Worm (Caenorhabditis elegans) whole organism, L4 larva: ENCODE measurements around the gene R07B7.6.
A peak's percentile ranks its signal among the peaks of the same experiment; 100 is the strongest.

Experiments
- D1046.2 ChIP-seq: fragments of 200-800 bp; sonication (Bioruptor generic); IDR thresholded peaks from 2 replicates; pipeline ENCODE4 v1.3.6; 2022; ENCODE audit warnings: missing genetic modification characterization, missing compliant biosample characterization
- F44E2.7 ChIP-seq: fragments of 200-800 bp; sonication (Bioruptor generic); IDR thresholded peaks from 2 replicates; pipeline ENCODE4 v2.1.2; 2022; ENCODE audit warnings: missing genetic modification characterization, missing compliant biosample characterization
- R02D3.7 ChIP-seq: fragments of 150-350 bp; sonication (generic microtip); optimal IDR thresholded peaks from 3 replicates; lab custom pipeline; 2014; ENCODE audit warnings: missing biosample characterization, missing genetic modification characterization
- T26A8.4 ChIP-seq: fragments of 200-800 bp; sonication (Bioruptor generic); IDR thresholded peaks from 2 replicates; pipeline ENCODE4 v1.3.6; 2022; ENCODE audit warnings: missing genetic modification characterization, missing compliant biosample characterization
- Y48G9A.11 ChIP-seq: fragments of 200-800 bp; sonication (Bioruptor generic); IDR thresholded peaks from 2 replicates; pipeline ENCODE4 v1.3.6; 2022; ENCODE audit warnings: missing genetic modification reagents, missing genetic modification characterization, missing compliant biosample characterization
- Y5F2A.4 ChIP-seq: fragments of 200-800 bp; sonication (Bioruptor generic); optimal IDR thresholded peaks from 2 replicates; lab custom pipeline; 2018; ENCODE audit warnings: mild to moderate bottlenecking, missing genetic modification characterization, missing compliant biosample characterization
- Y75B8A.6 ChIP-seq: fragments of 200-800 bp; sonication (Bioruptor generic); IDR thresholded peaks from 2 replicates; pipeline ENCODE4 v1.3.6; 2022; ENCODE audit warnings: missing genetic modification reagents, missing genetic modification characterization, missing compliant biosample characterization
- ZK337.2 ChIP-seq: fragments of 200-800 bp; sonication (Bioruptor generic); IDR thresholded peaks from 2 replicates; pipeline ENCODE4 v1.3.6; 2022; ENCODE audit warnings: missing genetic modification reagents, missing genetic modification characterization, missing compliant biosample characterization
- aha-1 ChIP-seq: fragments of 150-350 bp; peaks from one replicate; lab custom pipeline; 2014; ENCODE audit warnings: missing biosample characterization, missing genetic modification characterization
- ama-1 ChIP-seq: fragments of 150-350 bp; optimal IDR thresholded peaks from 2 replicates; lab custom pipeline; 2014; ENCODE audit warnings: inconsistent platforms, mixed read lengths
- ceh-62 ChIP-seq: sonication (generic microtip); optimal IDR thresholded peaks from 2 replicates; lab custom pipeline; 2017; ENCODE audit warnings: missing biosample characterization, missing genetic modification characterization
- daf-16 ChIP-seq, 3 experiments: sonication (generic microtip); optimal IDR thresholded peaks; 2 replicates each; lab custom pipeline; 2016 to 2017; ENCODE audit warnings: missing genetic modification characterization in 3 of 3, missing genetic modification reagents in 3 of 3, mild to moderate bottlenecking in 2 of 3, missing compliant biosample characterization in 2 of 3, missing biosample characterization in 1 of 3, moderate library complexity in 1 of 3
- dpl-1 ChIP-seq: fragments of 150-350 bp; optimal IDR thresholded peaks from 2 replicates; lab custom pipeline; 2014; ENCODE audit warnings: missing biosample characterization, missing genetic modification reagents, missing genetic modification characterization
- dve-1 ChIP-seq: sonication (generic microtip); optimal IDR thresholded peaks from 2 replicates; lab custom pipeline; 2017; ENCODE audit warnings: antibody characterized with exemption, mild to moderate bottlenecking, missing genetic modification characterization, missing compliant biosample characterization; ENCODE audit not compliant: insufficient read depth
- egl-43 ChIP-seq: fragments of 200-800 bp; sonication (Bioruptor generic); IDR thresholded peaks from 2 replicates; pipeline ENCODE4 v1.3.6; 2022; ENCODE audit warnings: missing genetic modification reagents, missing genetic modification characterization, missing compliant biosample characterization
- hif-1 ChIP-seq, 2 experiments: sonication (generic microtip); optimal IDR thresholded peaks; 2 replicates each; lab custom pipeline; 2016 to 2017; ENCODE audit warnings: missing compliant biosample characterization in 2 of 2, missing genetic modification characterization in 2 of 2, missing genetic modification reagents in 2 of 2, missing genotype in 2 of 2, mild to moderate bottlenecking in 1 of 2
- hlh-11 ChIP-seq: fragments of 200-800 bp; sonication (Bioruptor generic); optimal IDR thresholded peaks from 2 replicates; lab custom pipeline; 2018; ENCODE audit warnings: mild to moderate bottlenecking, missing genetic modification characterization, missing compliant biosample characterization
- lin-1 ChIP-seq: fragments of 200-800 bp; sonication (Bioruptor generic); IDR thresholded peaks from 2 replicates; pipeline ENCODE4 v1.3.6; 2022; ENCODE audit warnings: missing genetic modification reagents, missing genetic modification characterization, missing compliant biosample characterization
- lin-13 ChIP-seq: fragments of 150-350 bp; optimal IDR thresholded peaks from 2 replicates; lab custom pipeline; 2014; ENCODE audit warnings: missing biosample characterization, missing genetic modification reagents, missing genetic modification characterization
- lin-38 ChIP-seq: fragments of 200-800 bp; sonication (Bioruptor generic); IDR thresholded peaks from 2 replicates; pipeline ENCODE4 v1.3.6; 2022; ENCODE audit warnings: missing genetic modification reagents, missing genetic modification characterization, missing compliant biosample characterization
- lir-3 ChIP-seq: sonication (generic microtip); optimal IDR thresholded peaks from 2 replicates; lab custom pipeline; 2016; ENCODE audit warnings: mild to moderate bottlenecking, missing genetic modification characterization, missing compliant biosample characterization
- lsy-2 ChIP-seq, 2 experiments: fragments of 150-350 bp in 1 of 2; sonication (generic microtip) in 1 of 2; optimal IDR thresholded peaks; 2 replicates each; lab custom pipeline; 2014 to 2017; ENCODE audit warnings: missing biosample characterization in 2 of 2, missing genetic modification characterization in 2 of 2
- mdt-29 ChIP-seq: fragments of 200-800 bp; sonication (Bioruptor generic); IDR thresholded peaks from 2 replicates; pipeline ENCODE4 v1.3.6; 2022; ENCODE audit warnings: missing genetic modification reagents, missing genetic modification characterization, missing compliant biosample characterization
- mes-2 ChIP-seq: sonication (generic microtip); optimal IDR thresholded peaks from 2 replicates; lab custom pipeline; 2016; ENCODE audit warnings: missing genotype, mild to moderate bottlenecking, missing genetic modification characterization, missing compliant biosample characterization; ENCODE audit not compliant: poor library complexity, severe bottlenecking
- mxl-2 ChIP-seq: fragments of 200-800 bp; sonication (Bioruptor generic); conservative IDR thresholded peaks from 2 replicates; pipeline ENCODE4 v1.3.6; 2022; ENCODE audit warnings: missing genetic modification reagents, missing genetic modification characterization, missing compliant biosample characterization
- nhr-11 ChIP-seq: fragments of 150-350 bp; optimal IDR thresholded peaks from 2 replicates; lab custom pipeline; 2014; ENCODE audit warnings: missing biosample characterization, missing genetic modification characterization
- nhr-111 ChIP-seq: fragments of 200-800 bp; sonication (Bioruptor generic); optimal IDR thresholded peaks from 2 replicates; lab custom pipeline; 2018; ENCODE audit warnings: mild to moderate bottlenecking, missing genetic modification characterization, missing compliant biosample characterization
- nhr-237 ChIP-seq: sonication (generic microtip); optimal IDR thresholded peaks from 2 replicates; lab custom pipeline; 2017; ENCODE audit warnings: missing biosample characterization, missing genetic modification characterization
- nhr-28 ChIP-seq: fragments of 150-350 bp; optimal IDR thresholded peaks from 2 replicates; lab custom pipeline; 2014; ENCODE audit warnings: missing biosample characterization, missing genetic modification characterization
- nhr-6 ChIP-seq: fragments of 150-350 bp; optimal IDR thresholded peaks from 2 replicates; lab custom pipeline; 2014; ENCODE audit warnings: missing biosample characterization, missing genetic modification characterization
- pqm-1 ChIP-seq: sonication (generic microtip); optimal IDR thresholded peaks from 2 replicates; lab custom pipeline; 2017; ENCODE audit warnings: missing biosample characterization, missing genetic modification characterization
- rbr-2 ChIP-seq: sonication (generic microtip); optimal IDR thresholded peaks from 2 replicates; lab custom pipeline; 2016; ENCODE audit warnings: missing genotype, missing genetic modification characterization, missing compliant biosample characterization
- sdz-12 ChIP-seq: fragments of 200-800 bp; sonication (Bioruptor generic); optimal IDR thresholded peaks from 2 replicates; lab custom pipeline; 2018; ENCODE audit warnings: mild to moderate bottlenecking, missing genetic modification characterization, missing compliant biosample characterization
- spr-3 ChIP-seq: fragments of 200-800 bp; sonication (Bioruptor generic); optimal IDR thresholded peaks from 2 replicates; lab custom pipeline; 2018; ENCODE audit warnings: mild to moderate bottlenecking, missing genetic modification characterization, missing compliant biosample characterization
- tag-97 ChIP-seq: fragments of 200-800 bp; sonication (Bioruptor generic); IDR thresholded peaks from 2 replicates; pipeline ENCODE4 v1.3.6; 2022; ENCODE audit warnings: missing genetic modification characterization, missing compliant biosample characterization
- tra-1 ChIP-seq: fragments of 200-800 bp; sonication (Bioruptor generic); IDR thresholded peaks from 2 replicates; pipeline ENCODE4 v1.3.6; 2022; ENCODE audit warnings: missing genetic modification reagents, missing genetic modification characterization, missing compliant biosample characterization
- unc-39 ChIP-seq: sonication (generic microtip); optimal IDR thresholded peaks from 2 replicates; lab custom pipeline; 2017; ENCODE audit warnings: missing biosample characterization, missing genetic modification characterization
- zfp-3 ChIP-seq: fragments of 200-800 bp; sonication (Bioruptor generic); conservative IDR thresholded peaks from 2 replicates; pipeline ENCODE4 v1.3.6; 2022; ENCODE audit warnings: missing genetic modification reagents, missing genetic modification characterization, missing compliant biosample characterization
- ztf-11 ChIP-seq: fragments of 150-350 bp; optimal IDR thresholded peaks from 2 replicates; lab custom pipeline; 2014; ENCODE audit warnings: missing biosample characterization, missing genetic modification characterization

R07B7.6 gene

DNA sequence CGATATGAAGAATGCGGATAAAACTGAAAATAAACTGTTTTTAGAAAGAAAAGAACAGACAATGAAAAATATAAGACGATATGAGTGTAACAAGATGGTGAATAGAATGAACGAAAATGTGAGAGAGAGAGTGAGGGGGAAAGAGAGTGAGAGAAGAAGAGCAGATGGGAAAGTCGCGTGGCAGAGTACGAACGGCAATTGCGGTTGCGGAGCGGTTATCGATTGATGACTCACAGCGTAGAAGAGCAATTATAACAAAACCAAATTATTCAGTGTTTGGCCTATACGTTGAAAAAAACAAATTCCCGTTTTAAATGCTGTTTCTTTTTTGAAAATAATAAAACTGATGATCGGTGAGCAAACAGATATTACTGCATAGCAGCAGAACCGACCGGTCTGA, 9.4 kb downstream of the R07B7.6 start, which contains the start of gene pqn-53 (continued):
- TF ChIP-seq spr-3 (GFP tag; lab: Kevin White, UChicago), result no peak
- TF ChIP-seq, all 104 proteins: peak for 16

DNA sequence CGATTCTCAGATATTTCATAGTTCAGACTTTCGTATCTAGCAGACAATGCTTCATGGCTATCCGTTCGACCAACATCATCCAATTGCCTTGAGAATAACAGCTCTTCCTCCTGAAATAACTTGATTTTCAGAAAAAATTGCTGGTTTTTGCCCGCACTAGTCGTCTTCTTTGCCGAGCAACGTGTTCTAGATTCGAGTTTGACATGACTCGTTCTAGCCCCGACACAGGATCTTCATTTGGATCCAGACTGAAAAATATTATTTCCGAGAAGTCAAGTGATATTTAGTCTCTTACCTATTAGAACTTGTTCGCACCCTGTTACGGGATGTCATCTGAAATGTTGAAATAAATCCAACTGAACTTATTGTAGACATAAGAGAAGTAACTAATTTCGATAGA, 11.8 kb downstream of the R07B7.6 start, which contains the start of gene clh-6:
clh-6 (minus strand) TSS at position 333 of the 400 bp plus-strand sequence.
- peak; percentile 24 for TF ChIP-seq dve-1 (tag; lab: Kevin White, UChicago)
- TF ChIP-seq ama-1 (lab: Kevin White, UChicago), result peak; percentile 71
- no peak for TF ChIP-seq daf-16 (GFP tag; optimal IDR thresholded peaks at IDR 0.05; lab: Kevin White, UChicago)
- TF ChIP-seq daf-16 (tag; optimal IDR thresholded peaks at IDR 0.05; lab: Kevin White, UChicago), result peak; percentile 27
- TF ChIP-seq nhr-6, result peak; percentile 15
- peak; percentile 44 for TF ChIP-seq lin-38 (GFP tag; lab: Robert Waterston, UW)
- no peak for TF ChIP-seq mdt-29
- no peak for TF ChIP-seq unc-39 (tag; lab: Kevin White, UChicago)
- TF ChIP-seq mes-2 (tag; lab: Kevin White, UChicago), result peak; percentile 2
- no peak for TF ChIP-seq nhr-237
- 0 out of 2 replicates have a peak, but pooled peaks have one; percentile 66 for TF ChIP-seq D1046.2 (GFP tag; lab: Robert Waterston, UW)
- TF ChIP-seq lin-1 (GFP tag; lab: Robert Waterston, UW), result no peak
- TF ChIP-seq egl-43 (GFP tag; lab: Robert Waterston, UW), result 0 out of 2 replicates have a peak, but pooled peaks have one; percentile 34
- TF ChIP-seq aha-1 (tag; lab: Kevin White, UChicago), result peak; percentile 87
- 0 out of 2 replicates have a peak, but pooled peaks have one; percentile 36 for TF ChIP-seq T26A8.4 (GFP tag; lab: Robert Waterston, UW)
- no peak for TF ChIP-seq F44E2.7 (GFP tag; lab: Robert Waterston, UW)
- peak; percentile 23; the same call in 1 of the 2 replicates for TF ChIP-seq Y48G9A.11 (GFP tag; lab: Robert Waterston, UW)
- peak in 1 of 2 experiments; percentile 50 for TF ChIP-seq lsy-2 (tag; optimal IDR thresholded peaks at IDR 0.05; lab: Kevin White, UChicago)
- TF ChIP-seq lin-13, result peak; percentile 25
- 0 out of 2 replicates have a peak, but pooled peaks have one; percentile 43 for TF ChIP-seq zfp-3 (GFP tag; lab: Robert Waterston, UW)
- TF ChIP-seq pqm-1, result no peak
- no peak for TF ChIP-seq sdz-12
- TF ChIP-seq, all 104 proteins: peak for 14

DNA sequence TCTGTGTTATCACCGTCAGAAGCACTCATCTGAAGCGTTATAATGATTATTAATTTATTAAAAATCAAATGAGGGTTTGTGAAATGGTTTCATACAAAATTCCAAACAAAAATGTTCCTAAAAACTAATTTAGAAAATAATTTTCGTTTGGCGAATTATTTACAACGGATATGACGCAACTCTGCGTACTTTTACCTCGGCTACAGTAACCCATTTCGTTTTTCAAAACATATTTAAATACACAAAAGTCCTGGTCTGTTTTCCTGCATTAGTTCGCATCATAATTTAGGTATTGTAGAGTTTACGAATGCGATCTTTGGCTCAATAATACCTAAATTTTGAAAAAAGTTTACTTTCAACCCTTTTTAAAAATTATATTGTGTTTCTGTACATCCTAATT, 15.1 kb downstream of the R07B7.6 start, which contains the start of gene R07B7.2:
R07B7.2 (minus strand) TSS at position 35 of the 400 bp plus-strand sequence.
- TF ChIP-seq lir-3 (no peak), nhr-28 (tag; lab: Kevin White, UChicago) (no peak), hif-1 (tag; optimal IDR thresholded peaks at IDR 0.05; lab: Kevin White, UChicago) (no peak), mes-2 (tag; lab: Kevin White, UChicago) (no peak), lin-38 (GFP tag; lab: Robert Waterston, UW) (no peak), ztf-11 (no peak), rbr-2 (tag; lab: Kevin White, UChicago) (no peak), tag-97 (no peak), hlh-11 (no peak), R02D3.7 (no peak), ZK337.2 (GFP tag; lab: Robert Waterston, UW) (no peak), ceh-62 (no peak), Y75B8A.6 (GFP tag; lab: Robert Waterston, UW) (no peak), nhr-111 (GFP tag; lab: Kevin White, UChicago) (no peak), tra-1 (no peak), Y48G9A.11 (GFP tag; lab: Robert Waterston, UW) (no peak)
- TF ChIP-seq, all 104 proteins: peak for 0

DNA sequence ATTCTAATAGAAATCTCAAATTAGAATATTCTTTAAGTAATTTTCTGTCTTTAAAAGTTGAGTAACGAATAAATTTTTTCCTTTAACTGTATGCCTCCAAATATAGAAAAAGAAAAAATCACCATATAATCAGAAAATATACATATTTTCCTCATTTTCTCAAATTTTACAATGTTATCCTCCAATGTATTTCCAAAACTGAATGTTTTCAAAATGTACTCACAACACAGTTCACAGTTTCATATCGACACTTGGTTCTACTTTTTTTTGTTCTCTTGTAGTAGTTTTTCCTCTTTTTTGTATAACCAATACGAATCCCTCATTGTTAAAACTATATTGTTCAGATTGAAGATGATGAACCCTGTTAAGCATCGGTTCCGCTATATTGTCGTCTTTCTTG, 21.2 kb downstream of the R07B7.6 start, which contains the start of gene F10C2.7:
F10C2.7 (plus strand) TSS at position 301 of the 400 bp plus-strand sequence.
- TF ChIP-seq mes-2 (tag; lab: Kevin White, UChicago) (no peak), Y5F2A.4 (GFP tag; lab: Kevin White, UChicago) (no peak), nhr-11 (tag; lab: Kevin White, UChicago) (no peak), rbr-2 (tag; lab: Kevin White, UChicago) (no peak), Y75B8A.6 (GFP tag; lab: Robert Waterston, UW) (no peak), dpl-1 (GFP tag; lab: Kevin White, UChicago) (no peak), mxl-2 (GFP tag; lab: Robert Waterston, UW) (no peak)
